Fruit fly (Drosophila melanogaster): ENCODE results near the gene Cmpk.

Gene Cmpk

DNA sequence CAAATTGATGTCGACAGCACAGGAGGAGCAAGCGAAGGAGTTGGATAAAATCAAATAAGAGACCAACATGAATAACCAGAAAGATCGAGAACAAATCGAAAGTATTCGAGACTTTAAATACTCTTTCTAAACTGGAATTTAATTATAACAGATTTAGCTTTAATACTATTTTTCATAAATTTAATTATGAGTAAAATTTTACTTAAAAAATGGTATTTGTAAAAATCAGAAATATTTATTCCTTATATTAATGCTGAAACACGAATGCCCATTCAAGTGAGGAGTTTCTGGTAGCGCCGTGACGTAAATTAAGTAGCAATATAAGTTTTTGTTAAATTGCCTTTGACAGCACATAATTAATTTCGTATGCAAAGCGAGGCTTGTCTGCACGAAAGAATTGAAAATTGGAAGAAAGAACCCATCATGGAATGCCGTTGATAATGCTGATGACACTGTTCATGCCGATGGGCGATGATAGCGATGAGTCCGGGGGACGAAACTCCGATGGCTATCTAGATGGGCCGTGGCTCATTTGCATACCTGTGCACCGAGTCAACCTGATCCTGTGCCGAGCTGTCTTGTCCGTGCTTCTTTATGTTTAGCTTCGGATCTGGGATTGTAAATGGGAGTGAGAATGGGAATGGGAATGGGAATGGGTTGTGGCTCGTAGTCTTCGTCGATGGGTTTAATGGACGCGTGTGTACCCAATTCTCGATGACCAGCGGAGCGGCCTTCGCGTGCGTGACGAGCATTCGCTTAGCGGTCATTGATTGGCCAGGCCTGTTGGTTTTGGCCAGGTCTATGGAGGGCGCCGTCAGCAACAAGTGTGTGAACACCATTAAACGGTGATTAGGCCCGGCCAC lies 42.2 kb downstream of the Cmpk start (continued):
- TF ChIP-seq lz (GFP tag; optimal IDR thresholded peaks at IDR 0.05) (no peak), svp (GFP tag) (peak; percentile 36), acj6 (GFP tag; optimal IDR thresholded peaks at IDR 0.05) (peak; percentile 31), esn (GFP tag; optimal IDR thresholded peaks at IDR 0.05) (peak; percentile 59), topi (GFP tag; optimal IDR thresholded peaks at IDR 0.05) (peak; percentile 28), CG6276 (GFP tag; optimal IDR thresholded peaks at IDR 0.05) (no peak), Smox (GFP tag; optimal IDR thresholded peaks at IDR 0.05) (peak; percentile 18), CG15336 (GFP tag; IDR thresholded peaks at IDR 0.05) (peak; percentile 64), ss (GFP tag; optimal IDR thresholded peaks at IDR 0.05) (peak; percentile 34 to 96), vri (GFP tag; optimal IDR thresholded peaks at IDR 0.05) (no peak)

DNA sequence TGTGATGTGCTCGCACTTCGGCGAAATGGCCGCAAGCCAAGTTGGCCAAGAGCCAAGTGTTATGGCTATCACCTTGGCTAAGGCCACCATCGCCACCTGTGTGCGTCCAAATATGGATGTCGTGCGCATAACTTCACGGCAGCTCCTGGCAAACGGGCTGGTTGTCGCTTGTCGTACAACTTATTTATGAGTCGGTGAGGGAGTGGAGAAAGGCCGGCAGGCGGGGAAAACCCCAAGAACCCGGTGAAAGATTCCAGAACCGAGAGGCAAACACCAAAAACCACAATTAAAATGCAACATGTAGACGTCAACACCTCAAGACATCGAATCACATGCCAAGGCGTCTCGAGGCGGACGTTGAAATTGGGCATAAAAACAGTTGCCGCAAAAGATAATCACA lies 43.0 kb downstream of the Cmpk start:
- TF ChIP-seq CG9139 (GFP tag; optimal IDR thresholded peaks at IDR 0.05): no peak
- TF ChIP-seq esn (GFP tag; optimal IDR thresholded peaks at IDR 0.05): no peak
- no peak for TF ChIP-seq ss (GFP tag; optimal IDR thresholded peaks at IDR 0.05)
- TF ChIP-seq CG15336 (GFP tag; IDR thresholded peaks at IDR 0.05): no peak
- no peak for TF ChIP-seq Eip93F (GFP tag; optimal IDR thresholded peaks at IDR 0.05)
- no peak for TF ChIP-seq Sox15 (GFP tag; optimal IDR thresholded peaks at IDR 0.05)
- TF ChIP-seq CG32006 (GFP tag; optimal IDR thresholded peaks at IDR 0.05): no peak
- peak; percentile 36 for TF ChIP-seq svp (GFP tag)

DNA sequence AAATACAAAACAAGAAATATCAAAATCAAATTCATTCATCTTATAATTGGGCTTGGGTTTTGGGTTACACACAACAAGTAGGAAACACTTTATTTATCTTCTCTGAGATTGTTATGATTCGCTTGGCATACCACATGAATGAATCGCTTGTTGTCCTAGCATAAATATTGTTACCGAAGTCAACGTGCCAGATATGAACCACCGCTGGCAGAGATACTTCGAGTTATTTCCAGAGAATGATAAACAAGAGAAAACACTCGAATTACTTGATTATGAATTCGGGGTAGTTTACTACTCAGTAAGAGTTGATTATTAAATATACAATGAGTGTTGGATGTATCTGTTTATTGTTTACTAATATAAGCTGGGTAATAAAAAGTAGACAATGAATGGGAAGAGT lies 43.7 kb downstream of the Cmpk start:
- TF ChIP-seq CG3032 (tag; optimal IDR thresholded peaks at IDR 0.05): no peak
- TF ChIP-seq fkh (GFP tag; optimal IDR thresholded peaks at IDR 0.05): peak; percentile 94
- TF ChIP-seq svp (GFP tag): peak; percentile 32
- no peak for TF ChIP-seq CG6163 (GFP tag; IDR thresholded peaks at IDR 0.05)
- peak; percentile 60 for TF ChIP-seq Eip78C (GFP tag)
- no peak for TF ChIP-seq CG32006 (GFP tag; optimal IDR thresholded peaks at IDR 0.05)

DNA sequence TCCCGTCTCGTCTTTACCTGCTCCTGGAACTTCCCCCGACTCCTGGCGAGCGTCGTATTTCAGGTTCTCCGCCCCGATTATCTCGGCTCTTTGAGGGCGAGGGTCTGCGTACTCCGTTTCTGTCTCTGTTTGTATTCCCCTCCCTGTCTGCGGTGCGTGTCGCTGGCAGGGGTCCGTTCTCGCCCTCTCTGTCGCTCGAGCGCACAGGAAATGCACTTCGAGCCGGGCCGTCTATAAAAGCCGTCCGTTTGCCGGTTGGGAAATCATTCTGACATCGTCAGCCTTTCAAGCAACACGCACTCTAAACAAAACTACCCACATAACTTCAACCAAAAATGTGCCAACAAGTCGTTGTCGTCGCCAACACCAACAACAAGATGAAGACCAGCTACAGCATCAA lies 44.6 kb downstream of the Cmpk start:
- TF ChIP-seq CG6854 (GFP tag; optimal IDR thresholded peaks at IDR 0.05): peak; percentile 59
- no peak for TF ChIP-seq CG6163 (GFP tag; IDR thresholded peaks at IDR 0.05)
- TF ChIP-seq esn (GFP tag; optimal IDR thresholded peaks at IDR 0.05): no peak
- TF ChIP-seq svp (GFP tag): peak; percentile 44
- peak; percentile 17 for TF ChIP-seq dsx (GFP tag; optimal IDR thresholded peaks at IDR 0.05; ENCODE audit: poor library complexity, severe bottlenecking)
- no peak for TF ChIP-seq salr (GFP tag; optimal IDR thresholded peaks at IDR 0.05)
- no peak for TF ChIP-seq acj6 (GFP tag; optimal IDR thresholded peaks at IDR 0.05)
- TF ChIP-seq Hr4 (GFP tag; optimal IDR thresholded peaks at IDR 0.05): no peak
- no peak for TF ChIP-seq Smox (GFP tag; optimal IDR thresholded peaks at IDR 0.05)
- peak; percentile 33 for TF ChIP-seq Sox102F (GFP tag; optimal IDR thresholded peaks at IDR 0.05)
- TF ChIP-seq CG6808 (GFP tag; optimal IDR thresholded peaks at IDR 0.05): peak; percentile 25
- TF ChIP-seq Lpt (GFP tag; optimal IDR thresholded peaks at IDR 0.05): no peak
- no peak for TF ChIP-seq CG11902 (GFP tag; optimal IDR thresholded peaks at IDR 0.05)
- TF ChIP-seq CG31627 (GFP tag; optimal IDR thresholded peaks at IDR 0.05): no peak
- no peak for TF ChIP-seq CG8319 (GFP tag; optimal IDR thresholded peaks at IDR 0.05)
- no peak for TF ChIP-seq CG11294 (GFP tag; IDR thresholded peaks at IDR 0.05)
- no peak for TF ChIP-seq Hr38 (GFP tag; optimal IDR thresholded peaks at IDR 0.05)
- no peak for TF ChIP-seq CG4318 (GFP tag; optimal IDR thresholded peaks at IDR 0.05)
- TF ChIP-seq eg (GFP tag; IDR thresholded peaks at IDR 0.05): no peak
- TF ChIP-seq lz (GFP tag; optimal IDR thresholded peaks at IDR 0.05): no peak
- no peak for TF ChIP-seq Met (GFP tag; optimal IDR thresholded peaks at IDR 0.05)
- no peak for TF ChIP-seq CG10631 (GFP tag; optimal IDR thresholded peaks at IDR 0.05)
- TF ChIP-seq CG3919 (GFP tag; optimal IDR thresholded peaks at IDR 0.05): no peak
- TF ChIP-seq CG6276 (GFP tag; optimal IDR thresholded peaks at IDR 0.05): no peak
- TF ChIP-seq Hr39 (GFP tag; optimal IDR thresholded peaks at IDR 0.05): no peak
- no peak for TF ChIP-seq pdm3 (GFP tag; optimal IDR thresholded peaks at IDR 0.05)
- TF ChIP-seq CG1621 (tag; optimal IDR thresholded peaks at IDR 0.05): peak; percentile 27
- no peak for TF ChIP-seq Ets21C (GFP tag; optimal IDR thresholded peaks at IDR 0.05)
- TF ChIP-seq net (GFP tag; optimal IDR thresholded peaks at IDR 0.05): peak; percentile 13
- TF ChIP-seq CG7368 (GFP tag; optimal IDR thresholded peaks at IDR 0.05): no peak
- TF ChIP-seq Blimp-1 (GFP tag; optimal IDR thresholded peaks at IDR 0.05): no peak
- TF ChIP-seq Eip78C (GFP tag): no peak
- TF ChIP-seq spab (GFP tag; optimal IDR thresholded peaks at IDR 0.05): no peak
- TF ChIP-seq vri (GFP tag; optimal IDR thresholded peaks at IDR 0.05): peak; percentile 19

Measured in whole organism, prepupa.